Worm (Caenorhabditis elegans) whole organism, early embryonic: ENCODE results near the gene Y67D2.5.

Experiments
- F13C5.2 ChIP-seq: sonication (generic microtip); optimal IDR thresholded peaks from 2 replicates; lab custom pipeline; 2017; ENCODE audit warnings: mild to moderate bottlenecking, missing genetic modification characterization, inconsistent platforms, missing compliant biosample characterization
- ama-1 ChIP-seq: fragments of 150-350 bp; optimal IDR thresholded peaks from 2 replicates; lab custom pipeline; 2014
- ets-7 ChIP-seq: sonication (generic microtip); optimal IDR thresholded peaks from 2 replicates; lab custom pipeline; 2016; ENCODE audit warnings: missing genotype, missing genetic modification characterization, missing compliant biosample characterization
- pes-1 ChIP-seq: fragments of 200-800 bp; sonication (Bioruptor generic); IDR thresholded peaks from 2 replicates; pipeline ENCODE4 v1.3.6; 2022; ENCODE audit warnings: missing genetic modification reagents, missing genetic modification characterization, missing compliant biosample characterization
- scrt-1 ChIP-seq: fragments of 200-800 bp; sonication (Bioruptor generic); IDR thresholded peaks from 2 replicates; pipeline ENCODE4 v1.3.6; 2022; ENCODE audit warnings: missing genetic modification characterization, missing compliant biosample characterization
- sea-1 ChIP-seq: fragments of 200-800 bp; sonication (Bioruptor generic); conservative IDR thresholded peaks from 2 replicates; pipeline ENCODE4 v1.3.6; 2022; ENCODE audit warnings: missing genetic modification characterization, missing compliant biosample characterization

DNA sequence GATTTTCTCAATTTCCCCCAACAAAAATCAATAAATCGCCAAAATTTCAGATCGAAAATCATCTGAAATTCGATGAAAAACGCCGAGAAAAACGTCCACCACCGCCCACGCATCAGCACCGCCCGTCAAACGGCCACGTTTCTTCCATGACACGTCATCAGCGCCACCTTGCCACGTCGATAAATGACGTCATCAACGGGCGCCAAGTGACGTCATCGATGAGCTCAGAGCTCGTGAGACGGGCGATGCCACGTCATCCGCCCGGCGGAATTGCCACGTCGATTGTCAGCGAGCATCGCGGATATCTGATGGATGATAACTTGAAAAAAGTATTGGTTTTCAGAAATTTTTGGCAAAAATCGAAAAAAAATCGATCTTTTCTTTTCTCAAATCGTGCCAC is 39.0 kb upstream of the Y67D2.5 start:
- TF ChIP-seq pes-1 (GFP tag; lab: Robert Waterston, UW): no peak
- no peak for TF ChIP-seq ama-1 (lab: Kevin White, UChicago)
- no peak for TF ChIP-seq F13C5.2
- TF ChIP-seq sea-1: no peak
- no peak for TF ChIP-seq scrt-1 (GFP tag; lab: Robert Waterston, UW)
- no peak for TF ChIP-seq ets-7 (tag; lab: Kevin White, UChicago)
